Worm (Caenorhabditis elegans) whole organism, L1 larva: ENCODE measurements around the gene ZK643.5.

Experiments used
- efl-3 ChIP-seq: fragments of 200-800 bp; sonication (Bioruptor generic); optimal IDR thresholded peaks from 2 replicates; lab custom pipeline; 2018; ENCODE audit warnings: mild to moderate bottlenecking, missing genetic modification characterization, missing compliant biosample characterization
- hpl-2 ChIP-seq: fragments of 150-350 bp; optimal IDR thresholded peaks from 2 replicates; lab custom pipeline; 2014; ENCODE audit warnings: missing biosample characterization, missing genetic modification reagents, missing genetic modification characterization
- lin-15B ChIP-seq: fragments of 150-350 bp; sonication (generic microtip); optimal IDR thresholded peaks from 3 replicates; lab custom pipeline; 2014; ENCODE audit warnings: missing biosample characterization, missing genetic modification characterization
- mep-1 ChIP-seq: fragments of 150-350 bp; optimal IDR thresholded peaks from 2 replicates; lab custom pipeline; 2014; ENCODE audit warnings: missing biosample characterization, missing genetic modification characterization
- pag-3 ChIP-seq: sonication (generic microtip); optimal IDR thresholded peaks from 2 replicates; lab custom pipeline; 2017; ENCODE audit warnings: missing genetic modification characterization, mild to moderate bottlenecking, missing compliant biosample characterization, antibody characterized with exemption, borderline replicate concordance; ENCODE audit not compliant: insufficient read depth
- snpc-4 ChIP-seq: fragments of 150-350 bp; optimal IDR thresholded peaks from 2 replicates; lab custom pipeline; 2014; ENCODE audit warnings: missing biosample characterization, missing genetic modification characterization
- tbx-2 ChIP-seq: sonication (generic microtip); optimal IDR thresholded peaks from 2 replicates; lab custom pipeline; 2016; ENCODE audit warnings: missing genetic modification characterization, missing compliant biosample characterization
- unc-62 ChIP-seq: fragments of 150-350 bp; optimal IDR thresholded peaks from 2 replicates; lab custom pipeline; 2014; ENCODE audit warnings: missing biosample characterization, missing genetic modification reagents, missing genetic modification characterization

- TF ChIP-seq hpl-2 (no peak), tbx-2 (tag; lab: Kevin White, UChicago) (no peak), lin-15B (tag; lab: Kevin White, UChicago) (no peak), mep-1 (tag; lab: Kevin White, UChicago) (no peak), pag-3 (no peak), snpc-4 (tag; lab: Kevin White, UChicago) (no peak), efl-3 (GFP tag; lab: Kevin White, UChicago) (no peak), unc-62 (GFP tag; lab: Kevin White, UChicago) (no peak)
Measured at ce11 chrIII:8961993-8962392, 6.0 kb upstream of the ZK643.5 start, which contains the start of gene grl-25.
